Worm (Caenorhabditis elegans) whole organism, L1 larva: ENCODE results near the gene mrps-16.

ENCODE experiments used
- C16A3.4 ChIP-seq: fragments of 150-350 bp; optimal IDR thresholded peaks from 2 replicates; lab custom pipeline; 2014; ENCODE audit warnings: missing biosample characterization, missing genetic modification characterization
- C34B4.2 ChIP-seq: sonication (generic microtip); optimal IDR thresholded peaks from 2 replicates; lab custom pipeline; 2017; ENCODE audit warnings: mild to moderate bottlenecking, missing genetic modification characterization, missing compliant biosample characterization
- alr-1 ChIP-seq: fragments of 200-800 bp; sonication (Bioruptor generic); optimal IDR thresholded peaks from 2 replicates; lab custom pipeline; 2018; ENCODE audit warnings: borderline replicate concordance, mild to moderate bottlenecking, missing genetic modification characterization, missing compliant biosample characterization
- aly-2 ChIP-seq: fragments of 150-350 bp; optimal IDR thresholded peaks from 2 replicates; lab custom pipeline; 2014; ENCODE audit warnings: missing biosample characterization, missing genetic modification characterization
- ama-1 ChIP-seq: fragments of 150-350 bp; optimal IDR thresholded peaks from 2 replicates; lab custom pipeline; 2014
- blmp-1 ChIP-seq: fragments of 150-350 bp; optimal IDR thresholded peaks from 2 replicates; lab custom pipeline; 2014; ENCODE audit warnings: missing biosample characterization, missing genetic modification characterization
- ceh-63 ChIP-seq: fragments of 200-800 bp; sonication (Bioruptor generic); optimal IDR thresholded peaks from 2 replicates; lab custom pipeline; 2018; ENCODE audit warnings: mild to moderate bottlenecking, missing genetic modification characterization, missing compliant biosample characterization
- ceh-90 ChIP-seq: sonication (generic microtip); optimal IDR thresholded peaks from 2 replicates; lab custom pipeline; 2016; ENCODE audit warnings: missing genetic modification characterization, missing compliant biosample characterization
- dsc-1 ChIP-seq: sonication (generic microtip); optimal IDR thresholded peaks from 2 replicates; lab custom pipeline; 2016; ENCODE audit warnings: mild to moderate bottlenecking, missing genetic modification characterization, missing compliant biosample characterization
- efl-3 ChIP-seq: fragments of 200-800 bp; sonication (Bioruptor generic); optimal IDR thresholded peaks from 2 replicates; lab custom pipeline; 2018; ENCODE audit warnings: mild to moderate bottlenecking, missing genetic modification characterization, missing compliant biosample characterization
- elt-2 ChIP-seq: sonication (generic microtip); optimal IDR thresholded peaks from 2 replicates; lab custom pipeline; 2016; ENCODE audit warnings: missing genetic modification characterization, mild to moderate bottlenecking, inconsistent platforms, missing compliant biosample characterization, missing genetic modification reagents
- elt-3 ChIP-seq, 6 experiments: fragments of 150-350 bp in 1 of 6; sonication (generic microtip); optimal IDR thresholded peaks; 2 replicates each; lab custom pipeline; 2017 to 2018; ENCODE audit warnings: missing biosample characterization in 6 of 6, missing genetic modification characterization in 6 of 6, inconsistent platforms in 1 of 6
- fkh-10 ChIP-seq: sonication (generic microtip); optimal IDR thresholded peaks from 2 replicates; lab custom pipeline; 2017; ENCODE audit warnings: missing biosample characterization, missing genetic modification reagents, missing genetic modification characterization
- fkh-8 ChIP-seq: sonication (generic microtip); optimal IDR thresholded peaks from 2 replicates; lab custom pipeline; 2016; ENCODE audit warnings: mild to moderate bottlenecking, missing genetic modification characterization, missing compliant biosample characterization
- grh-1 ChIP-seq: fragments of 200-800 bp; sonication (Bioruptor generic); IDR thresholded peaks from 2 replicates; pipeline ENCODE4 v1.3.6; 2022; ENCODE audit warnings: missing genetic modification reagents, missing genetic modification characterization, missing compliant biosample characterization
- hlh-17 ChIP-seq: fragments of 200-800 bp; sonication (Bioruptor generic); optimal IDR thresholded peaks from 2 replicates; lab custom pipeline; 2018; ENCODE audit warnings: missing genetic modification characterization, mild to moderate bottlenecking, missing compliant biosample characterization, moderate library complexity, borderline replicate concordance
- hlh-4 ChIP-seq: sonication (generic microtip); optimal IDR thresholded peaks from 2 replicates; lab custom pipeline; 2016; ENCODE audit warnings: mild to moderate bottlenecking, missing genetic modification characterization, missing compliant biosample characterization
- hpl-2 ChIP-seq: fragments of 150-350 bp; optimal IDR thresholded peaks from 2 replicates; lab custom pipeline; 2014; ENCODE audit warnings: missing biosample characterization, missing genetic modification reagents, missing genetic modification characterization
- irx-1 ChIP-seq: sonication (generic microtip); optimal IDR thresholded peaks from 2 replicates; lab custom pipeline; 2016; ENCODE audit warnings: missing genetic modification characterization, missing compliant biosample characterization
- isw-1 ChIP-seq: fragments of 200-800 bp; sonication (Bioruptor generic); IDR thresholded peaks from 2 replicates; pipeline ENCODE4 v1.3.6; 2022; ENCODE audit warnings: missing genetic modification characterization, missing compliant biosample characterization
- lin-13 ChIP-seq: fragments of 150-350 bp; optimal IDR thresholded peaks from 2 replicates; lab custom pipeline; 2014; ENCODE audit warnings: missing biosample characterization, missing genetic modification reagents, missing genetic modification characterization
- lin-14 ChIP-seq: fragments of 200-800 bp; sonication (Bioruptor generic); optimal IDR thresholded peaks from 2 replicates; lab custom pipeline; 2018; ENCODE audit warnings: mild to moderate bottlenecking, missing genetic modification characterization, moderate library complexity, missing compliant biosample characterization
- lin-39 ChIP-seq: fragments of 150-350 bp; optimal IDR thresholded peaks from 2 replicates; lab custom pipeline; 2014; ENCODE audit warnings: missing biosample characterization, missing genetic modification reagents, missing genetic modification characterization
- lir-3 ChIP-seq: sonication (generic microtip); optimal IDR thresholded peaks from 2 replicates; lab custom pipeline; 2016; ENCODE audit warnings: mild to moderate bottlenecking, missing genetic modification characterization, moderate library complexity, missing compliant biosample characterization; ENCODE audit not compliant: poor library complexity
- lsy-2 ChIP-seq, 2 experiments: fragments of 150-350 bp; optimal IDR thresholded peaks; 2 replicates each; lab custom pipeline; 2014; ENCODE audit warnings: missing biosample characterization in 2 of 2, missing genetic modification characterization in 2 of 2
- mdl-1 ChIP-seq, 2 experiments: fragments of 150-350 bp; optimal IDR thresholded peaks; 2 replicates each; lab custom pipeline; 2014 to 2017; ENCODE audit warnings: missing biosample characterization in 2 of 2, missing genetic modification characterization in 2 of 2, inconsistent platforms in 1 of 2
- mep-1 ChIP-seq: fragments of 150-350 bp; optimal IDR thresholded peaks from 2 replicates; lab custom pipeline; 2014; ENCODE audit warnings: missing biosample characterization, missing genetic modification characterization
- nhr-11 ChIP-seq: fragments of 150-350 bp; optimal IDR thresholded peaks from 2 replicates; lab custom pipeline; 2014; ENCODE audit warnings: missing biosample characterization, missing genetic modification characterization
- nhr-12 ChIP-seq: sonication (generic microtip); optimal IDR thresholded peaks from 2 replicates; lab custom pipeline; 2017; ENCODE audit warnings: missing biosample characterization, missing genetic modification characterization
- nhr-20 ChIP-seq: sonication (generic microtip); optimal IDR thresholded peaks from 2 replicates; lab custom pipeline; 2016; ENCODE audit warnings: mild to moderate bottlenecking, missing genetic modification characterization, missing compliant biosample characterization
- nhr-47 ChIP-seq: sonication (generic microtip); optimal IDR thresholded peaks from 2 replicates; lab custom pipeline; 2016; ENCODE audit warnings: mild to moderate bottlenecking, missing genetic modification characterization, moderate library complexity, missing compliant biosample characterization
- nhr-71 ChIP-seq: sonication (generic microtip); optimal IDR thresholded peaks from 2 replicates; lab custom pipeline; 2016; ENCODE audit warnings: mild to moderate bottlenecking, missing genetic modification characterization, moderate library complexity, missing compliant biosample characterization
- nhr-76 ChIP-seq: sonication (generic microtip); optimal IDR thresholded peaks from 2 replicates; lab custom pipeline; 2017; ENCODE audit warnings: missing biosample characterization, missing genetic modification characterization
- nhr-77 ChIP-seq: fragments of 150-350 bp; optimal IDR thresholded peaks from 2 replicates; lab custom pipeline; 2014; ENCODE audit warnings: missing biosample characterization, missing genetic modification characterization
- nhr-84 ChIP-seq: sonication (generic microtip); optimal IDR thresholded peaks from 2 replicates; lab custom pipeline; 2017; ENCODE audit warnings: missing biosample characterization, missing genetic modification characterization
- nhr-85 ChIP-seq: sonication (generic microtip); peaks from one replicate; lab custom pipeline; 2016; ENCODE audit warnings: missing genetic modification characterization, inconsistent platforms, missing compliant biosample characterization
- nhr-90 ChIP-seq: sonication (generic microtip); optimal IDR thresholded peaks from 2 replicates; lab custom pipeline; 2016; ENCODE audit warnings: mild to moderate bottlenecking, missing genetic modification characterization, missing compliant biosample characterization; ENCODE audit not compliant: poor library complexity
- pag-3 ChIP-seq: sonication (generic microtip); optimal IDR thresholded peaks from 2 replicates; lab custom pipeline; 2017; ENCODE audit warnings: missing genetic modification characterization, mild to moderate bottlenecking, missing compliant biosample characterization, antibody characterized with exemption, borderline replicate concordance; ENCODE audit not compliant: insufficient read depth
- skn-1 ChIP-seq: fragments of 150-350 bp; optimal IDR thresholded peaks from 2 replicates; lab custom pipeline; 2014; ENCODE audit warnings: missing biosample characterization, missing genetic modification characterization
- snpc-4 ChIP-seq: fragments of 150-350 bp; optimal IDR thresholded peaks from 2 replicates; lab custom pipeline; 2014; ENCODE audit warnings: missing biosample characterization, missing genetic modification characterization
- snu-23 ChIP-seq: sonication (generic microtip); optimal IDR thresholded peaks from 2 replicates; lab custom pipeline; 2016; ENCODE audit warnings: missing genetic modification characterization, missing compliant biosample characterization
- sox-4 ChIP-seq: sonication (generic microtip); optimal IDR thresholded peaks from 2 replicates; lab custom pipeline; 2016; ENCODE audit warnings: missing genetic modification characterization, missing compliant biosample characterization
- sptf-1 ChIP-seq: fragments of 150-350 bp; optimal IDR thresholded peaks from 2 replicates; lab custom pipeline; 2014; ENCODE audit warnings: missing biosample characterization, missing genetic modification characterization
- sup-37 ChIP-seq: fragments of 200-800 bp; sonication (Bioruptor generic); optimal IDR thresholded peaks from 2 replicates; lab custom pipeline; 2018; ENCODE audit warnings: mild to moderate bottlenecking, missing genetic modification characterization, missing compliant biosample characterization
- tlp-1 ChIP-seq: fragments of 150-350 bp; optimal IDR thresholded peaks from 2 replicates; lab custom pipeline; 2014; ENCODE audit warnings: missing biosample characterization, missing genetic modification characterization
- unc-62 ChIP-seq: fragments of 150-350 bp; optimal IDR thresholded peaks from 2 replicates; lab custom pipeline; 2014; ENCODE audit warnings: missing biosample characterization, missing genetic modification reagents, missing genetic modification characterization
- unc-86 ChIP-seq: sonication (generic microtip); optimal IDR thresholded peaks from 2 replicates; lab custom pipeline; 2016; ENCODE audit warnings: missing genetic modification characterization, missing compliant biosample characterization
- unc-98 ChIP-seq: fragments of 200-800 bp; sonication (Bioruptor generic); IDR thresholded peaks from 2 replicates; pipeline ENCODE4 v1.3.6; 2022; ENCODE audit warnings: missing genetic modification characterization, missing compliant biosample characterization
- xbp-1 ChIP-seq: sonication (generic microtip); optimal IDR thresholded peaks from 2 replicates; lab custom pipeline; 2016; ENCODE audit warnings: missing genetic modification characterization, missing compliant biosample characterization
- zip-4 ChIP-seq: fragments of 200-800 bp; sonication (Bioruptor generic); optimal IDR thresholded peaks from 2 replicates; lab custom pipeline; 2018; ENCODE audit warnings: mild to moderate bottlenecking, missing genetic modification characterization, moderate library complexity, missing compliant biosample characterization
- ztf-11 ChIP-seq, 2 experiments: sonication (generic microtip); optimal IDR thresholded peaks; 2 replicates each; lab custom pipeline; 2016 to 2017; ENCODE audit warnings: missing genetic modification characterization in 2 of 2, missing biosample characterization in 1 of 2, missing compliant biosample characterization in 1 of 2

Gene mrps-16

DNA sequence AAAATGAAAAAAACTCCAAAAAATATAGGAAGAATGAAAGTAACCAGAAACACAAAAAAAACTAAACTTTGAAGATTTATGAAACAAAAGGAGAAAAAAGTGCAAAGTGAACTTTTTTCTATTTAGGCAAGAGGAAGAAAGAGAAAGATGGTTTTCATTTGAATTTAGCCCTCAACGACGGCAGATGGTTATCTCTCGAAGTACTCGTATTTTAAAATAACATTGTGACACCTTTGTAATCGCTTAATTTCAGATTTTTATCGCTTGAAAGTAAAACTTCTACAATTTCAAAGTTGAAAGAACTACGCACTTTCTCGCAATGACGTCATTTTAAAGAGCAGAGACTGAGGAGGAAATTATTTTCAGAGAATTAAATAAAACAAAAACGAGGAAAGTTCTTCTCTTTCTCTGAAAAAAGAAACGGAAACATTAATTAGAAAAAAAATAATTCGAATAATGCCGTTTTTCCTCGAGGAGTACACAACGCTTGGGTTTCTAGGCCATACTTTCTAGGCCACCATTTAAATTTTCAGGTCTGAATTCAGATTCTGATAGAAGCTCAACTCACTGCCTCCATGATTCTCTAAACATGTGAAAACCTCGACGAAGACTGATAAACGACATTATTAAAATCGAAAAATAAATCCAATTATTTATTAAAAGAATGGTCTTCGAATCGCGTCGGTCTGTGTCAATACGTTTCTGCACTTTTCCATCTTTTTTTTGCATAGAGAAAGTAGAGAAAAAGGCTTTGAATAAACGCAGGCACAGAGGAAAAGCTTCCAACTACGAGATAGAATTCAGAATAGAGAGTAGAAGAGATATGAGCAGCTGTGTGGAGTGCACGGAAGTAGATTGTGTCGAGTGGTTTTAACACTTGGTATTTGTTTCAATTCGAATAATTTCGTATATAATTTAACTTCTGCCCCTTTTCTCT is 37.5 kb downstream of the mrps-16 start:
- TF ChIP-seq sox-4 (no peak), sptf-1 (tag; lab: Kevin White, UChicago) (no peak), sup-37 (GFP tag; lab: Kevin White, UChicago) (no peak), nhr-90 (tag; lab: Kevin White, UChicago) (no peak), grh-1 (GFP tag; lab: Robert Waterston, UW) (no peak), lsy-2 (tag; optimal IDR thresholded peaks at IDR 0.05; lab: Kevin White, UChicago) (peak in 1 of 2 experiments; percentile 48), unc-62 (no peak), ceh-90 (tag; lab: Kevin White, UChicago) (peak; percentile 82), elt-3 (tag; optimal IDR thresholded peaks at IDR 0.05; lab: Kevin White, UChicago) (no peak), C16A3.4 (tag; lab: Kevin White, UChicago) (no peak), snu-23 (GFP tag; lab: Kevin White, UChicago) (peak; percentile 17), blmp-1 (tag; lab: Kevin White, UChicago) (no peak), tlp-1 (tag; lab: Kevin White, UChicago) (no peak), isw-1 (peak; percentile 8; the same call in 1 of the 2 replicates), mep-1 (peak; percentile 15), dsc-1 (tag; lab: Kevin White, UChicago) (peak; percentile 55), C34B4.2 (tag; lab: Kevin White, UChicago) (no peak), aly-2 (tag; lab: Kevin White, UChicago) (no peak), mdl-1 (tag; optimal IDR thresholded peaks at IDR 0.05; lab: Kevin White, UChicago) (no peak), fkh-10 (GFP tag; lab: Kevin White, UChicago) (no peak), pag-3 (tag; lab: Kevin White, UChicago) (no peak), zip-4 (no peak), hlh-17 (GFP tag; lab: Kevin White, UChicago) (no peak), unc-98 (GFP tag; lab: Robert Waterston, UW) (peak; percentile 61), fkh-8 (tag; lab: Kevin White, UChicago) (peak; percentile 39), alr-1 (tag; lab: Kevin White, UChicago) (no peak), nhr-47 (tag; lab: Kevin White, UChicago) (peak; percentile 59), irx-1 (tag; lab: Kevin White, UChicago) (peak; percentile 71), nhr-76 (tag; lab: Kevin White, UChicago) (no peak), nhr-84 (tag; lab: Kevin White, UChicago) (no peak), efl-3 (GFP tag; lab: Kevin White, UChicago) (no peak), ama-1 (no peak), nhr-85 (tag; lab: Kevin White, UChicago) (peak; percentile 78), xbp-1 (peak; percentile 1), nhr-77 (tag; lab: Kevin White, UChicago) (no peak), nhr-11 (tag; lab: Kevin White, UChicago) (no peak), hpl-2 (GFP tag; lab: Kevin White, UChicago) (no peak), skn-1 (tag; lab: Kevin White, UChicago) (no peak), ztf-11 (tag; optimal IDR thresholded peaks at IDR 0.05; lab: Kevin White, UChicago) (peak in 1 of 2 experiments; percentile 35), ceh-63 (GFP tag; lab: Kevin White, UChicago) (no peak), nhr-20 (tag; lab: Kevin White, UChicago) (no peak), nhr-12 (tag; lab: Kevin White, UChicago) (no peak), lin-14 (GFP tag; lab: Kevin White, UChicago) (peak; percentile 71), hlh-4 (tag; lab: Kevin White, UChicago) (no peak), snpc-4 (no peak), lir-3 (peak; percentile 54), lin-39 (tag; lab: Kevin White, UChicago) (no peak), nhr-71 (tag; lab: Kevin White, UChicago) (peak; percentile 58), elt-2 (tag; lab: Kevin White, UChicago) (peak; percentile 15), lin-13 (GFP tag; lab: Kevin White, UChicago) (no peak), unc-86 (tag; lab: Kevin White, UChicago) (peak; percentile 34)
